Fruit fly (Drosophila melanogaster) whole organism: Measurements from ENCODE around the gene CG42835.

ENCODE experiments used
- CG8478 ChIP-seq: fragments of >200 bp; optimal IDR thresholded peaks from 2 replicates; lab custom pipeline; 2018; ENCODE audit warnings: inconsistent platforms
- Dll ChIP-seq: fragments of >200 bp; optimal IDR thresholded peaks from 2 replicates; lab custom pipeline; 2017
- pan ChIP-seq: fragments of >200 bp; optimal IDR thresholded peaks from 2 replicates; lab custom pipeline; 2017
- psq ChIP-seq: fragments of >200 bp; optimal IDR thresholded peaks from 2 replicates; lab custom pipeline; 2017
- usp ChIP-seq: fragments of >200 bp; optimal IDR thresholded peaks from 2 replicates; lab custom pipeline; 2017; ENCODE audit warnings: missing biosample characterization, missing genetic modification characterization, mixed read lengths

DNA sequence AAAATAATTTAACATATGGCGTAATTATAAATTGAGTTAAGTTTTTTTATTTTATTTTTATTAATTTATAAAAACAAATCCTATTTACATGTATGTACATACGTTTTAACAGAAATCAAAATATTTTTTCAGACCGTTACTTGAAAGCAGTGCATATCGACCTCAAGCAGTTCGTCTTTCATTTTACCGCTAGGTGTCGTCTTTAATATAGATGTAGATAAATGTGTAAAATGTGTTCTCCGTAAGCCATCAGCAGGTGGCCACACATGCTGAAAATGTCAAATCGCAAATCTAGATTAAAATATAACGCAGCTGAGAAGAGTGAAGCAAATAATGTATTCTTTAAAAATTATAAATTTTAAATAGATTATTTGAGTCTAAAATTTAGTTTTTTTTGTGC lies 29.0 kb downstream of the CG42835 start:
- no peak for TF ChIP-seq psq
- no peak for TF ChIP-seq Dll (lab: Kevin White, UChicago)
- TF ChIP-seq CG8478 (lab: Kevin White, UChicago): no peak
- TF ChIP-seq usp (GFP tag; lab: Kevin White, UChicago): no peak
- no peak for TF ChIP-seq pan (lab: Kevin White, UChicago)
